Worm (Caenorhabditis elegans) whole organism, midembryonic: ENCODE measurements around the gene W09C2.10.

Source experiments
- T22C8.4 ChIP-seq: fragments of 200-800 bp; sonication (Bioruptor generic); IDR thresholded peaks from 2 replicates; pipeline ENCODE4 v1.3.6; 2022; ENCODE audit warnings: missing genetic modification characterization, missing compliant biosample characterization
- cog-1 ChIP-seq: sonication (generic microtip); optimal IDR thresholded peaks from 2 replicates; lab custom pipeline; 2016; ENCODE audit warnings: missing genetic modification characterization, missing compliant biosample characterization
- flt-1 ChIP-seq: fragments of 200-800 bp; sonication (Bioruptor generic); IDR thresholded peaks from 2 replicates; pipeline ENCODE4 v1.3.6; 2022; ENCODE audit warnings: missing genetic modification characterization, missing compliant biosample characterization
- klf-2 ChIP-seq: fragments of 200-800 bp; sonication (Bioruptor generic); conservative IDR thresholded peaks from 2 replicates; pipeline ENCODE4 v1.3.6; 2022; ENCODE audit warnings: missing genetic modification reagents, missing genetic modification characterization, missing compliant biosample characterization
- med-1 ChIP-seq: sonication (generic microtip); optimal IDR thresholded peaks from 2 replicates; lab custom pipeline; 2017; ENCODE audit warnings: missing genetic modification characterization, mild to moderate bottlenecking, missing compliant biosample characterization, antibody characterized with exemption, missing genetic modification reagents; ENCODE audit not compliant: insufficient read depth
- ref-1 ChIP-seq: fragments of 200-800 bp; sonication (Bioruptor generic); conservative IDR thresholded peaks from 2 replicates; pipeline ENCODE4 v1.3.6; 2022; ENCODE audit warnings: missing genetic modification reagents, missing genetic modification characterization, missing compliant biosample characterization
- tab-1 ChIP-seq: fragments of 200-800 bp; sonication (Bioruptor generic); IDR thresholded peaks from 2 replicates; pipeline ENCODE4 v1.3.6; 2022; ENCODE audit warnings: missing genetic modification characterization, missing compliant biosample characterization
- ztf-23 ChIP-seq: fragments of 200-800 bp; sonication (Bioruptor generic); IDR thresholded peaks from 2 replicates; pipeline ENCODE4 v1.3.6; 2022; ENCODE audit warnings: missing genetic modification reagents, missing genetic modification characterization, missing compliant biosample characterization
- ztf-29 ChIP-seq: fragments of 200-800 bp; sonication (Bioruptor generic); IDR thresholded peaks from 2 replicates; pipeline ENCODE4 v1.3.6; 2022; ENCODE audit warnings: missing genetic modification reagents, missing genetic modification characterization, missing compliant biosample characterization

- TF ChIP-seq T22C8.4 (GFP tag; lab: Robert Waterston, UW) (no peak), med-1 (no peak), ztf-29 (GFP tag; lab: Robert Waterston, UW) (no peak), flt-1 (no peak), cog-1 (tag; lab: Kevin White, UChicago) (no peak), ref-1 (no peak), tab-1 (no peak), klf-2 (no peak), ztf-23 (GFP tag; lab: Robert Waterston, UW) (no peak)
Observed at ce11 chrIV:9641925-9642324, 17.0 kb upstream of the W09C2.10 start, which contains the start of gene del-2.
